Fruit fly (Drosophila melanogaster) whole organism, embryonic: ENCODE results near the gene CG33158.

ENCODE experiments used
- BEAF-32 ChIP-seq: fragments of 200-800 bp; sonication (Bioruptor generic); optimal IDR thresholded peaks from 3 replicates; lab custom pipeline; 2017; ENCODE audit warnings: missing biosample characterization, missing genetic modification characterization, mild to moderate bottlenecking, moderate library complexity, missing genetic modification reagents
- CG1024 ChIP-seq: fragments of 200-800 bp; sonication (Bioruptor generic); IDR thresholded peaks from 2 replicates; pipeline ENCODE4 v1.3.6; 2022; ENCODE audit warnings: missing biosample characterization, missing genetic modification characterization
- CG10959 ChIP-seq: fragments of 200-800 bp; sonication (Bioruptor generic); IDR thresholded peaks from 2 replicates; pipeline ENCODE4 v1.3.6; 2022; ENCODE audit warnings: missing biosample characterization, missing genetic modification characterization
- CG11723 ChIP-seq: fragments of 200-800 bp; sonication (Bioruptor generic); optimal IDR thresholded peaks from 2 replicates; lab custom pipeline; 2017; ENCODE audit warnings: missing biosample characterization, mild to moderate bottlenecking, missing genetic modification characterization
- CG12219 ChIP-seq: fragments of 200-800 bp; sonication (Bioruptor generic); optimal IDR thresholded peaks from 3 replicates; lab custom pipeline; 2018; ENCODE audit warnings: missing biosample characterization, mild to moderate bottlenecking, missing genetic modification characterization
- CG13775 ChIP-seq: fragments of 200-800 bp; sonication (Bioruptor generic); optimal IDR thresholded peaks from 3 replicates; lab custom pipeline; 2017; ENCODE audit warnings: missing biosample characterization, mild to moderate bottlenecking, missing genetic modification characterization
- CG14965 ChIP-seq: fragments of 200-800 bp; sonication (Bioruptor generic); optimal IDR thresholded peaks from 2 replicates; lab custom pipeline; 2016; ENCODE audit warnings: missing biosample characterization, missing genetic modification characterization, borderline replicate concordance
- CG1529 ChIP-seq: fragments of 200-800 bp; sonication (Bioruptor generic); optimal IDR thresholded peaks from 3 replicates; lab custom pipeline; 2018; ENCODE audit warnings: missing biosample characterization, missing genetic modification characterization
- CG16779 ChIP-seq: fragments of 200-800 bp; sonication (Bioruptor generic); IDR thresholded peaks from 2 replicates; pipeline ENCODE4 v1.3.6; 2022; ENCODE audit warnings: missing biosample characterization, missing genetic modification characterization
- CG16813 ChIP-seq: fragments of 200-800 bp; sonication (Bioruptor generic); IDR thresholded peaks from 3 replicates; pipeline ENCODE4 v1.3.6; 2022; ENCODE audit warnings: missing biosample characterization, missing genetic modification characterization; ENCODE audit not compliant: partially characterized antibody
- CG17186 ChIP-seq: fragments of 200-800 bp; sonication (Bioruptor generic); optimal IDR thresholded peaks from 3 replicates; lab custom pipeline; 2017; ENCODE audit warnings: missing biosample characterization, missing genetic modification reagents, missing genetic modification characterization
- CG2129 ChIP-seq: fragments of 200-800 bp; sonication (Bioruptor generic); IDR thresholded peaks from 2 replicates; pipeline ENCODE4 v1.3.6; 2022; ENCODE audit warnings: missing biosample characterization, missing genetic modification characterization; ENCODE audit not compliant: partially characterized antibody
- CG3163 ChIP-seq: fragments of 200-800 bp; sonication (Bioruptor generic); optimal IDR thresholded peaks from 3 replicates; lab custom pipeline; 2016; ENCODE audit warnings: missing biosample characterization, missing genetic modification characterization
- CG8388 ChIP-seq: fragments of 200-800 bp; sonication (Bioruptor generic); optimal IDR thresholded peaks from 2 replicates; lab custom pipeline; 2019; ENCODE audit warnings: missing biosample characterization, mild to moderate bottlenecking, missing genetic modification characterization, moderate library complexity
- CkIIα-i1 ChIP-seq: fragments of 200-800 bp; sonication (Bioruptor generic); IDR thresholded peaks from 2 replicates; pipeline ENCODE4 v1.3.6; 2022; ENCODE audit warnings: missing biosample characterization, missing genetic modification characterization
- CrebB ChIP-seq: fragments of 200-800 bp; sonication (Bioruptor generic); optimal IDR thresholded peaks from 3 replicates; lab custom pipeline; 2018; ENCODE audit warnings: missing biosample characterization, mild to moderate bottlenecking, missing genetic modification characterization
- Drgx ChIP-seq: fragments of 200-800 bp; sonication (Bioruptor generic); IDR thresholded peaks from 2 replicates; pipeline ENCODE4 v1.3.6; 2022; ENCODE audit warnings: missing biosample characterization, missing genetic modification characterization
- Fer3 ChIP-seq: fragments of 200-800 bp; sonication (Bioruptor generic); optimal IDR thresholded peaks from 2 replicates; lab custom pipeline; 2018; ENCODE audit warnings: missing biosample characterization, mild to moderate bottlenecking, missing genetic modification characterization, moderate library complexity
- Hr51 ChIP-seq, 2 experiments: fragments of 200-800 bp; sonication (Bioruptor generic); optimal IDR thresholded peaks; 2 replicates in 1 of 2; 3 replicates in 1 of 2; lab custom pipeline; 2016 to 2018; ENCODE audit warnings: missing biosample characterization in 2 of 2, missing genetic modification characterization in 2 of 2, mild to moderate bottlenecking in 1 of 2, moderate library complexity in 1 of 2
- Kr ChIP-seq: fragments of 200-800 bp; sonication (Bioruptor generic); optimal IDR thresholded peaks from 2 replicates; lab custom pipeline; 2017; ENCODE audit warnings: missing biosample characterization, mild to moderate bottlenecking, missing genetic modification characterization
- Med ChIP-seq: fragments of 200-800 bp; sonication (Bioruptor generic); peaks from one replicate; lab custom pipeline; 2016; ENCODE audit warnings: missing biosample characterization, missing genetic modification characterization, mild to moderate bottlenecking, inconsistent platforms, moderate library complexity
- Nf-YA ChIP-seq: fragments of 200-800 bp; sonication (Bioruptor generic); IDR thresholded peaks from 2 replicates; pipeline ENCODE4 v1.3.6; 2022; ENCODE audit warnings: missing biosample characterization, missing genetic modification characterization
- Nf-YB ChIP-seq: fragments of 200-800 bp; sonication (Bioruptor generic); optimal IDR thresholded peaks from 3 replicates; lab custom pipeline; 2019; ENCODE audit warnings: missing biosample characterization, mild to moderate bottlenecking, missing genetic modification characterization, moderate library complexity
- Pdp1 ChIP-seq, 2 experiments: fragments of 200-800 bp; sonication (Bioruptor generic); optimal IDR thresholded peaks; 3 replicates each; lab custom pipeline; 2016; ENCODE audit warnings: missing biosample characterization in 2 of 2, missing genetic modification characterization in 2 of 2, mild to moderate bottlenecking in 1 of 2, moderate library complexity in 1 of 2
- Spps ChIP-seq: fragments of 200-800 bp; sonication (Bioruptor generic); optimal IDR thresholded peaks from 2 replicates; lab custom pipeline; 2018; ENCODE audit warnings: missing biosample characterization, mild to moderate bottlenecking, missing genetic modification characterization
- ac ChIP-seq: fragments of 200-800 bp; sonication (Bioruptor generic); optimal IDR thresholded peaks from 3 replicates; lab custom pipeline; 2017; ENCODE audit warnings: missing biosample characterization, mild to moderate bottlenecking, missing genetic modification characterization
- br ChIP-seq: fragments of >200 bp; optimal IDR thresholded peaks from 2 replicates; lab custom pipeline; 2017
- caup ChIP-seq: fragments of 200-800 bp; sonication (Bioruptor generic); optimal IDR thresholded peaks from 3 replicates; lab custom pipeline; 2017; ENCODE audit warnings: missing biosample characterization, mild to moderate bottlenecking, missing genetic modification characterization, moderate library complexity; ENCODE audit not compliant: severe bottlenecking
- dimm ChIP-seq: fragments of 200-800 bp; sonication (Bioruptor generic); IDR thresholded peaks from 2 replicates; pipeline ENCODE4 v1.3.6; 2022; ENCODE audit warnings: missing biosample characterization, missing genetic modification characterization
- esg ChIP-seq: fragments of 200-800 bp; sonication (Bioruptor generic); conservative IDR thresholded peaks from 2 replicates; pipeline ENCODE4 v1.3.6; 2022; ENCODE audit warnings: missing biosample characterization, missing genetic modification characterization
- hb ChIP-seq: fragments of 200-800 bp; sonication (Bioruptor generic); IDR thresholded peaks from 3 replicates; pipeline ENCODE4 v1.3.6; 2022; ENCODE audit warnings: missing biosample characterization, missing genetic modification characterization; ENCODE audit not compliant: partially characterized antibody
- hbn ChIP-seq: fragments of 200-800 bp; sonication (Bioruptor generic); IDR thresholded peaks from 2 replicates; pipeline ENCODE4 v1.3.6; 2022; ENCODE audit warnings: missing biosample characterization, missing genetic modification characterization; ENCODE audit not compliant: partially characterized antibody
- ind ChIP-seq: fragments of 200-800 bp; sonication (Bioruptor generic); optimal IDR thresholded peaks from 3 replicates; lab custom pipeline; 2016; ENCODE audit warnings: missing biosample characterization, missing genetic modification characterization
- inv ChIP-seq: fragments of 200-800 bp; sonication (Bioruptor generic); IDR thresholded peaks from 2 replicates; pipeline ENCODE4 v1.3.6; 2022; ENCODE audit warnings: missing biosample characterization, missing genetic modification characterization; ENCODE audit not compliant: partially characterized antibody
- kah ChIP-seq: fragments of 200-800 bp; sonication (Bioruptor generic); optimal IDR thresholded peaks from 2 replicates; lab custom pipeline; 2018; ENCODE audit warnings: missing biosample characterization, mild to moderate bottlenecking, missing genetic modification characterization
- luna ChIP-seq: fragments of 200-800 bp; sonication (Bioruptor generic); optimal IDR thresholded peaks from 2 replicates; lab custom pipeline; 2016; ENCODE audit warnings: missing biosample characterization, missing genetic modification characterization
- mirr ChIP-seq: fragments of 200-800 bp; sonication (Bioruptor generic); optimal IDR thresholded peaks from 3 replicates; lab custom pipeline; 2018; ENCODE audit warnings: missing biosample characterization, mild to moderate bottlenecking, missing genetic modification characterization
- pb ChIP-seq: fragments of 200-800 bp; sonication (Bioruptor generic); optimal IDR thresholded peaks from 3 replicates; lab custom pipeline; 2016; ENCODE audit warnings: missing biosample characterization, missing genetic modification characterization
- pfk ChIP-seq: fragments of 200-800 bp; sonication (Bioruptor generic); optimal IDR thresholded peaks from 2 replicates; lab custom pipeline; 2018; ENCODE audit warnings: missing biosample characterization, mild to moderate bottlenecking, missing genetic modification characterization, moderate library complexity
- pho ChIP-seq: fragments of 200-800 bp; sonication (Bioruptor generic); optimal IDR thresholded peaks from 2 replicates; lab custom pipeline; 2016; ENCODE audit warnings: missing biosample characterization, missing genetic modification characterization
- prd ChIP-seq, 3 experiments: fragments of >200 bp in 2 of 3; fragments of 200-800 bp in 1 of 3; sonication (Bioruptor generic) in 1 of 3; optimal IDR thresholded peaks in 2 of 3; IDR thresholded peaks in 1 of 3; 2 replicates in 2 of 3; 3 replicates in 1 of 3; pipeline versions ENCODE4 v1.3.6 to Lab custom; 2017 to 2022; ENCODE audit warnings: missing biosample characterization in 1 of 3, missing genetic modification characterization in 1 of 3
- pzg ChIP-seq: fragments of 200-800 bp; sonication (Bioruptor generic); optimal IDR thresholded peaks from 3 replicates; lab custom pipeline; 2018; ENCODE audit warnings: missing biosample characterization, mild to moderate bottlenecking, missing genetic modification characterization, moderate library complexity
- row ChIP-seq: fragments of 200-800 bp; sonication (Bioruptor generic); IDR thresholded peaks from 3 replicates; pipeline ENCODE4 v1.3.6; 2022; ENCODE audit warnings: missing biosample characterization, missing genetic modification characterization
- sd ChIP-seq: fragments of 200-800 bp; sonication (Bioruptor generic); optimal IDR thresholded peaks from 3 replicates; lab custom pipeline; 2018; ENCODE audit warnings: missing biosample characterization, mild to moderate bottlenecking, missing genetic modification characterization, moderate library complexity
- stc ChIP-seq: fragments of 200-800 bp; sonication (Bioruptor generic); IDR thresholded peaks from 2 replicates; pipeline ENCODE4 v1.3.6; 2022; ENCODE audit warnings: missing biosample characterization, missing genetic modification characterization
- stwl ChIP-seq: fragments of 200-800 bp; sonication (Bioruptor generic); optimal IDR thresholded peaks from 3 replicates; lab custom pipeline; 2018; ENCODE audit warnings: missing biosample characterization, mild to moderate bottlenecking, missing genetic modification characterization, moderate library complexity
- tin ChIP-seq: fragments of 200-800 bp; sonication (Bioruptor generic); optimal IDR thresholded peaks from 3 replicates; lab custom pipeline; 2016; ENCODE audit warnings: missing biosample characterization, missing genetic modification characterization
- ttk ChIP-seq: fragments of 200-800 bp; sonication (Bioruptor generic); IDR thresholded peaks from 2 replicates; pipeline ENCODE4 v2.1.2; 2022; ENCODE audit warnings: missing biosample characterization, missing genetic modification characterization
- tx ChIP-seq: fragments of 200-800 bp; sonication (Bioruptor generic); optimal IDR thresholded peaks from 2 replicates; lab custom pipeline; 2016; ENCODE audit warnings: missing biosample characterization, missing genetic modification characterization
- wek ChIP-seq: fragments of 200-800 bp; sonication (Bioruptor generic); optimal IDR thresholded peaks from 3 replicates; lab custom pipeline; 2018; ENCODE audit warnings: missing biosample characterization, mild to moderate bottlenecking, missing genetic modification characterization, moderate library complexity

Gene CG33158

dm6 chr3L:16494651-16495074, 75.3 kb downstream of the CG33158 start (continued):
- TF ChIP-seq prd (optimal IDR thresholded peaks at IDR 0.05; lab: Kevin White, UChicago), result no peak
- no peak for TF ChIP-seq prd (GFP tag; IDR thresholded peaks at IDR 0.05; lab: Robert Waterston, UW)
- TF ChIP-seq CG1024, result no peak
- no peak for TF ChIP-seq CG3163
- TF ChIP-seq CG1529, result no peak
- no peak for TF ChIP-seq hbn (GFP tag; lab: Robert Waterston, UW)
- TF ChIP-seq CG8388 (GFP tag; lab: Kevin White, UChicago), result no peak
- no peak for TF ChIP-seq ac (GFP tag; lab: Kevin White, UChicago)
- no peak for TF ChIP-seq stwl (tag; lab: Kevin White, UChicago)
- TF ChIP-seq Med (GFP tag; lab: Kevin White, UChicago), result peak; percentile 79
- TF ChIP-seq pzg (GFP tag; lab: Kevin White, UChicago), result no peak
- no peak for TF ChIP-seq stc (GFP tag; lab: Robert Waterston, UW)
- no peak for TF ChIP-seq luna (GFP tag; lab: Kevin White, UChicago)
- no peak for TF ChIP-seq Spps (tag; lab: Kevin White, UChicago)
- TF ChIP-seq CG11723 (GFP tag; lab: Kevin White, UChicago), result no peak
- no peak for TF ChIP-seq ind (GFP tag; lab: Kevin White, UChicago)
- no peak for TF ChIP-seq Nf-YA
- TF ChIP-seq pfk (GFP tag; lab: Kevin White, UChicago), result no peak
- TF ChIP-seq tin (GFP tag; lab: Kevin White, UChicago), result no peak
- TF ChIP-seq tx (GFP tag; lab: Kevin White, UChicago), result no peak
- TF ChIP-seq CG17186 (GFP tag; lab: Kevin White, UChicago), result no peak
- peak; percentile 21 for TF ChIP-seq pho (GFP tag; lab: Kevin White, UChicago)
- no peak for TF ChIP-seq CG16813 (GFP tag; lab: Robert Waterston, UW)
- TF ChIP-seq Hr51 (GFP tag; optimal IDR thresholded peaks at IDR 0.05; lab: Kevin White, UChicago), result no peak
- TF ChIP-seq CG10959 (GFP tag; lab: Robert Waterston, UW), result no peak
- no peak for TF ChIP-seq CG13775
- no peak for TF ChIP-seq sd
- no peak for TF ChIP-seq hb (GFP tag; lab: Robert Waterston, UW)
- TF ChIP-seq esg (GFP tag; lab: Robert Waterston, UW), result no peak
- no peak for TF ChIP-seq CkIIα-i1
- TF ChIP-seq Fer3 (tag; lab: Kevin White, UChicago), result no peak
- TF ChIP-seq Kr (GFP tag; lab: Kevin White, UChicago), result no peak
- no peak for TF ChIP-seq Nf-YB (GFP tag; lab: Kevin White, UChicago)
- TF ChIP-seq br (lab: Kevin White, UChicago), result no peak
- no peak for TF ChIP-seq CG2129 (GFP tag; lab: Robert Waterston, UW)
- TF ChIP-seq inv (GFP tag; lab: Robert Waterston, UW), result no peak
- TF ChIP-seq BEAF-32, result no peak
- peak; percentile 70; the same call in 2 of the 3 replicates for TF ChIP-seq row (GFP tag; lab: Robert Waterston, UW)
- peak in 1 of 2 experiments; percentile 62 for TF ChIP-seq Pdp1 (GFP tag; optimal IDR thresholded peaks at IDR 0.05; lab: Kevin White, UChicago)
- TF ChIP-seq CG12219 (GFP tag; lab: Kevin White, UChicago), result no peak
- TF ChIP-seq CrebB (tag; lab: Kevin White, UChicago), result no peak
- peak; percentile 18 for TF ChIP-seq mirr
- TF ChIP-seq pb (GFP tag; lab: Kevin White, UChicago), result no peak
- peak; percentile 31 for TF ChIP-seq wek
- TF ChIP-seq CG16779 (GFP tag; lab: Robert Waterston, UW), result no peak
- TF ChIP-seq CG14965 (GFP tag; lab: Kevin White, UChicago), result no peak
- TF ChIP-seq kah, result no peak
- 0 out of 2 replicates have a peak, but pooled peaks have one; percentile 9 for TF ChIP-seq ttk (GFP tag; lab: Robert Waterston, UW)
- no peak for TF ChIP-seq Drgx (GFP tag; lab: Robert Waterston, UW)
- TF ChIP-seq dimm (GFP tag; lab: Robert Waterston, UW), result no peak
- peak; percentile 39 for TF ChIP-seq caup (GFP tag; lab: Kevin White, UChicago)
